Worm (Caenorhabditis elegans): ENCODE results near the gene dyc-1.

ce11 chrX:14056527-14056926 lies 7.2 kb downstream of the dyc-1 start:
- no peak for TF ChIP-seq elt-2 (tag; optimal IDR thresholded peaks at IDR 0.05)
- no peak for TF ChIP-seq ttx-3 (tag; optimal IDR thresholded peaks at IDR 0.05)
- TF ChIP-seq ceh-19 (GFP tag; optimal IDR thresholded peaks at IDR 0.05): no peak
- no peak for TF ChIP-seq hlh-30 (tag; optimal IDR thresholded peaks at IDR 0.05; ENCODE audit: insufficient read depth)
- TF ChIP-seq sox-4 (tag; optimal IDR thresholded peaks at IDR 0.05): no peak
